Worm (Caenorhabditis elegans): Measurements from ENCODE around the gene snpc-3.4.

The snpc-3.4 gene

ce11 chrIII:3979980-3980631 lies 39.7 kb upstream of the snpc-3.4 start (continued):
- TF ChIP-seq nfyb-1 (GFP tag; IDR thresholded peaks at IDR 0.05) (peak; percentile 63; the same call in 1 of the 2 replicates), atf-7 (tag; optimal IDR thresholded peaks at IDR 0.05) (peak; percentile 37), let-607 (tag; optimal IDR thresholded peaks at IDR 0.05) (peak in 1 of 2 experiments; percentile 49), cebp-1 (GFP tag; IDR thresholded peaks at IDR 0.05) (peak; percentile 25; the same call in 1 of the 2 replicates), cebp-1 (tag; optimal IDR thresholded peaks at IDR 0.05) (peak; percentile 67), lsl-1 (GFP tag; optimal IDR thresholded peaks at IDR 0.05) (no peak), ceh-27 (GFP tag; optimal IDR thresholded peaks at IDR 0.05) (peak; percentile 15), repo-1 (tag; optimal IDR thresholded peaks at IDR 0.05) (peak; percentile 57)

ce11 chrIII:3984049-3984484 lies 35.8 kb upstream of the snpc-3.4 start:
- TF ChIP-seq ets-4 (GFP tag; optimal IDR thresholded peaks at IDR 0.05) (no peak), ztf-18 (tag; optimal IDR thresholded peaks at IDR 0.05) (no peak), nhr-120 (GFP tag; IDR thresholded peaks at IDR 0.05) (0 out of 2 replicates have a peak, but pooled peaks have one; percentile 15), rec-8 (tag; optimal IDR thresholded peaks at IDR 0.05) (no peak), F52B5.7 (tag; optimal IDR thresholded peaks at IDR 0.05) (peak; percentile 19), snpc-4 (GFP tag; optimal IDR thresholded peaks at IDR 0.05) (no peak), snpc-4 (tag; optimal IDR thresholded peaks at IDR 0.05) (no peak), zfh-2 (GFP tag; conservative IDR thresholded peaks at IDR 0.05) (peak; percentile 95), rcor-1 (GFP tag; IDR thresholded peaks at IDR 0.05) (no peak), athp-1 (tag; optimal IDR thresholded peaks at IDR 0.05) (no peak), cebp-1 (GFP tag; IDR thresholded peaks at IDR 0.05) (no peak), cebp-1 (tag; optimal IDR thresholded peaks at IDR 0.05) (peak; percentile 30), B0261.1 (tag; optimal IDR thresholded peaks at IDR 0.05) (no peak), T07F8.4 (tag; optimal IDR thresholded peaks at IDR 0.05) (no peak), somi-1 (GFP tag; optimal IDR thresholded peaks at IDR 0.05) (no peak), zim-3 (tag; optimal IDR thresholded peaks at IDR 0.05) (no peak), ztf-3 (GFP tag; optimal IDR thresholded peaks at IDR 0.05) (no peak), lin-54 (GFP tag; optimal IDR thresholded peaks at IDR 0.05) (peak; percentile 2), madf-8 (GFP tag; conservative IDR thresholded peaks at IDR 0.05) (peak; percentile 38; the same call in 1 of the 2 replicates), K12H6.12 (tag; optimal IDR thresholded peaks at IDR 0.05) (peak; percentile 80), let-607 (tag; optimal IDR thresholded peaks at IDR 0.05) (no peak), attf-5 (GFP tag; optimal IDR thresholded peaks at IDR 0.05) (peak; percentile 11), lsy-27 (tag; optimal IDR thresholded peaks at IDR 0.05; ENCODE audit: borderline replicate concordance, insufficient read depth) (no peak), B0035.1 (tag; optimal IDR thresholded peaks at IDR 0.05) (no peak), F37B4.10 (GFP tag; IDR thresholded peaks at IDR 0.05) (no peak), cebp-2 (GFP tag; IDR thresholded peaks at IDR 0.05) (no peak), Y67H2A.10 (GFP tag; conservative IDR thresholded peaks at IDR 0.05) (no peak), nfya-1 (tag; optimal IDR thresholded peaks at IDR 0.05; ENCODE audit: borderline replicate concordance, insufficient read depth) (no peak), mel-28 (tag; optimal IDR thresholded peaks at IDR 0.05; ENCODE audit: borderline replicate concordance) (no peak), ceh-100 (GFP tag; IDR thresholded peaks at IDR 0.05) (no peak), hlh-26 (GFP tag; conservative IDR thresholded peaks at IDR 0.05) (no peak), B0019.2 (GFP tag; conservative IDR thresholded peaks at IDR 0.05) (no peak), hmg-20 (GFP tag; IDR thresholded peaks at IDR 0.05) (no peak), ZK185.1 (tag; optimal IDR thresholded peaks at IDR 0.05; ENCODE audit: poor library complexity, severe bottlenecking) (no peak), sea-2 (GFP tag; IDR thresholded peaks at IDR 0.05) (no peak), nfyb-1 (GFP tag; IDR thresholded peaks at IDR 0.05) (no peak), unc-62 (GFP tag; optimal IDR thresholded peaks at IDR 0.05) (no peak), pbrm-1 (GFP tag; IDR thresholded peaks at IDR 0.05) (no peak), die-1 (tag; optimal IDR thresholded peaks at IDR 0.05) (no peak), F49E8.2 (tag; optimal IDR thresholded peaks at IDR 0.05; ENCODE audit: insufficient read depth) (no peak), ceh-91 (GFP tag; IDR thresholded peaks at IDR 0.05) (no peak)

Measured in whole organism, young adult.